Worm (Caenorhabditis elegans) whole organism, dauer: ENCODE data around the gene F31B9.7.

ENCODE experiments used
- unc-62 ChIP-seq: sonication (generic microtip); optimal IDR thresholded peaks from 2 replicates; lab custom pipeline; 2017; ENCODE audit warnings: missing biosample characterization, missing genetic modification reagents, missing genetic modification characterization

The F31B9.7 gene

ce11 chrX:15939759-15940334 lies 20.4 kb downstream of the F31B9.7 start:
- no peak for TF ChIP-seq unc-62

- TF ChIP-seq unc-62 = no peak
These were observed 24.2 kb downstream of the F31B9.7 start, which contains the start of gene mec-5 for ce11 chrX:15943709-15944108. Gene mec-5, plus strand, starts transcription at chrX:15944009.

ce11 chrX:15944198-15944597 lies 24.7 kb downstream of the F31B9.7 start:
- no peak for TF ChIP-seq unc-62

- TF ChIP-seq unc-62 = no peak
These were observed 26.3 kb downstream of the F31B9.7 start for ce11 chrX:15945806-15946205.

- TF ChIP-seq unc-62 = no peak
These were observed 31.7 kb downstream of the F31B9.7 start, which contains the start of gene col-186 for ce11 chrX:15951194-15951593. Gene col-186, plus strand, starts transcription at chrX:15951494.

ce11 chrX:15953086-15953485 lies 33.6 kb downstream of the F31B9.7 start:
- TF ChIP-seq unc-62 = no peak

- TF ChIP-seq unc-62 = no peak
These were observed 34.1 kb downstream of the F31B9.7 start for ce11 chrX:15953611-15954010.

- no peak for TF ChIP-seq unc-62
These were observed 39.3 kb downstream of the F31B9.7 start, which contains the start of gene C09G1.5 for ce11 chrX:15958767-15959166. Gene C09G1.5, plus strand, starts transcription at chrX:15959067.
